Worm (Caenorhabditis elegans) whole organism, L4 larva: Measurements from ENCODE around the gene osm-3.
A peak's percentile ranks its signal among the peaks of the same experiment; 100 is the strongest.

Experiments
- F10B5.3 ChIP-seq: sonication (generic microtip); optimal IDR thresholded peaks from 2 replicates; lab custom pipeline; 2016; ENCODE audit warnings: mild to moderate bottlenecking, missing genetic modification characterization, missing compliant biosample characterization
- F26F4.8 ChIP-seq: fragments of 200-800 bp; sonication (Bioruptor generic); conservative IDR thresholded peaks from 2 replicates; pipeline ENCODE4 v1.3.6; 2022; ENCODE audit warnings: missing genetic modification characterization, missing compliant biosample characterization
- aly-2 ChIP-seq: sonication (generic microtip); optimal IDR thresholded peaks from 2 replicates; lab custom pipeline; 2018; ENCODE audit warnings: missing biosample characterization, missing genetic modification characterization
- daf-19 ChIP-seq: fragments of 200-800 bp; sonication (Bioruptor generic); conservative IDR thresholded peaks from 2 replicates; pipeline ENCODE4 v1.3.6; 2022; ENCODE audit warnings: missing genetic modification characterization, missing compliant biosample characterization
- hif-1 ChIP-seq, 2 experiments: sonication (generic microtip); optimal IDR thresholded peaks; 2 replicates each; lab custom pipeline; 2016 to 2017; ENCODE audit warnings: missing compliant biosample characterization in 2 of 2, missing genetic modification characterization in 2 of 2, missing genetic modification reagents in 2 of 2, missing genotype in 2 of 2, mild to moderate bottlenecking in 1 of 2
- lin-13 ChIP-seq: fragments of 150-350 bp; optimal IDR thresholded peaks from 2 replicates; lab custom pipeline; 2014; ENCODE audit warnings: missing biosample characterization, missing genetic modification reagents, missing genetic modification characterization
- mep-1 ChIP-seq: fragments of 150-350 bp; sonication (generic microtip); optimal IDR thresholded peaks from 3 replicates; lab custom pipeline; 2014; ENCODE audit warnings: missing biosample characterization, missing genetic modification characterization
- nhr-10 ChIP-seq: fragments of 150-350 bp; optimal IDR thresholded peaks from 2 replicates; lab custom pipeline; 2014; ENCODE audit warnings: missing biosample characterization, missing genetic modification characterization
- nhr-11 ChIP-seq: fragments of 150-350 bp; optimal IDR thresholded peaks from 2 replicates; lab custom pipeline; 2014; ENCODE audit warnings: missing biosample characterization, missing genetic modification characterization
- nhr-28 ChIP-seq: fragments of 150-350 bp; optimal IDR thresholded peaks from 2 replicates; lab custom pipeline; 2014; ENCODE audit warnings: missing biosample characterization, missing genetic modification characterization

ce11 chrIV:3821554-3821953 lies 20.7 kb upstream of the osm-3 start:
- TF ChIP-seq hif-1 (tag; optimal IDR thresholded peaks at IDR 0.05; lab: Kevin White, UChicago): no peak
- TF ChIP-seq F10B5.3 (tag; lab: Kevin White, UChicago): no peak
- no peak for TF ChIP-seq daf-19 (GFP tag; lab: Robert Waterston, UW)
- no peak for TF ChIP-seq lin-13 (GFP tag; lab: Kevin White, UChicago)
- TF ChIP-seq nhr-11: no peak
- no peak for TF ChIP-seq F26F4.8
- no peak for TF ChIP-seq mep-1 (tag; lab: Kevin White, UChicago)
- TF ChIP-seq nhr-28 (tag; lab: Kevin White, UChicago): peak; percentile 13
- TF ChIP-seq nhr-10 (tag; lab: Kevin White, UChicago): no peak
- TF ChIP-seq aly-2: no peak
